Fruit fly (Drosophila melanogaster) whole organism, embryonic: ENCODE data around the gene PIG-Wb.

Source experiments
- ATbp ChIP-seq: fragments of 200-800 bp; sonication (Bioruptor generic); optimal IDR thresholded peaks from 2 replicates; lab custom pipeline; 2017; ENCODE audit warnings: missing biosample characterization, mild to moderate bottlenecking, missing genetic modification characterization, missing genetic modification reagents
- Aef1 ChIP-seq: fragments of 200-800 bp; sonication (Bioruptor generic); IDR thresholded peaks from 3 replicates; pipeline ENCODE4 v1.3.6; 2022; ENCODE audit warnings: missing biosample characterization, missing genetic modification characterization
- Atf3 ChIP-seq: fragments of 200-800 bp; sonication (Bioruptor generic); optimal IDR thresholded peaks from 3 replicates; lab custom pipeline; 2016; ENCODE audit warnings: missing biosample characterization, missing genetic modification characterization
- B-H2 ChIP-seq: fragments of 200-800 bp; sonication (Bioruptor generic); optimal IDR thresholded peaks from 2 replicates; lab custom pipeline; 2018; ENCODE audit warnings: missing biosample characterization, mild to moderate bottlenecking, missing genetic modification characterization
- BEAF-32 ChIP-seq: fragments of 200-800 bp; sonication (Bioruptor generic); optimal IDR thresholded peaks from 3 replicates; lab custom pipeline; 2017; ENCODE audit warnings: missing biosample characterization, missing genetic modification characterization, mild to moderate bottlenecking, moderate library complexity, missing genetic modification reagents
- Bdp1 ChIP-seq: fragments of 200-800 bp; sonication (Bioruptor generic); optimal IDR thresholded peaks from 3 replicates; lab custom pipeline; 2016; ENCODE audit warnings: missing biosample characterization, missing genetic modification characterization
- C15 ChIP-seq: fragments of 200-800 bp; sonication (Bioruptor generic); IDR thresholded peaks from 3 replicates; pipeline ENCODE4 v1.3.6; 2022; ENCODE audit warnings: missing biosample characterization, missing genetic modification characterization
- CG1024 ChIP-seq: fragments of 200-800 bp; sonication (Bioruptor generic); IDR thresholded peaks from 2 replicates; pipeline ENCODE4 v1.3.6; 2022; ENCODE audit warnings: missing biosample characterization, missing genetic modification characterization
- CG10543 ChIP-seq: fragments of 200-800 bp; sonication (Bioruptor generic); optimal IDR thresholded peaks from 3 replicates; lab custom pipeline; 2017; ENCODE audit warnings: missing biosample characterization, mild to moderate bottlenecking, missing genetic modification characterization, moderate library complexity
- CG11398 ChIP-seq: fragments of 200-800 bp; sonication (Bioruptor generic); optimal IDR thresholded peaks from 2 replicates; lab custom pipeline; 2016; ENCODE audit warnings: missing biosample characterization, missing genetic modification characterization
- CG12659 ChIP-seq: fragments of 200-800 bp; sonication (Bioruptor generic); optimal IDR thresholded peaks from 3 replicates; lab custom pipeline; 2017; ENCODE audit warnings: mild to moderate bottlenecking, missing biosample characterization, missing genetic modification reagents, missing genetic modification characterization
- CG13624 ChIP-seq: fragments of 200-800 bp; sonication (Bioruptor generic); optimal IDR thresholded peaks from 2 replicates; lab custom pipeline; 2016; ENCODE audit warnings: missing biosample characterization, missing genetic modification characterization
- CG14667 ChIP-seq: fragments of 200-800 bp; sonication (Bioruptor generic); IDR thresholded peaks from 2 replicates; pipeline ENCODE4 v1.3.6; 2022; ENCODE audit warnings: missing biosample characterization, missing genetic modification characterization
- CG15073 ChIP-seq: fragments of 200-800 bp; sonication (Bioruptor generic); optimal IDR thresholded peaks from 2 replicates; lab custom pipeline; 2016; ENCODE audit warnings: missing biosample characterization, missing genetic modification characterization
- CG18619 ChIP-seq: fragments of 200-800 bp; sonication (Bioruptor generic); optimal IDR thresholded peaks from 3 replicates; lab custom pipeline; 2017; ENCODE audit warnings: missing biosample characterization, mild to moderate bottlenecking, missing genetic modification characterization
- CG32772 ChIP-seq: fragments of 200-800 bp; sonication (Bioruptor generic); IDR thresholded peaks from 2 replicates; pipeline ENCODE4 v1.3.6; 2022; ENCODE audit warnings: missing biosample characterization, missing genetic modification characterization
- CG3281 ChIP-seq: fragments of 200-800 bp; sonication (Bioruptor generic); optimal IDR thresholded peaks from 3 replicates; lab custom pipeline; 2017; ENCODE audit warnings: missing biosample characterization, mild to moderate bottlenecking, missing genetic modification characterization
- CG4328 ChIP-seq: fragments of 200-800 bp; sonication (Bioruptor generic); optimal IDR thresholded peaks from 3 replicates; lab custom pipeline; 2017; ENCODE audit warnings: missing biosample characterization, missing genetic modification reagents, missing genetic modification characterization
- CG4707 ChIP-seq: fragments of 200-800 bp; sonication (Bioruptor generic); optimal IDR thresholded peaks from 2 replicates; lab custom pipeline; 2018; ENCODE audit warnings: missing biosample characterization, mild to moderate bottlenecking, missing genetic modification characterization, moderate library complexity
- CG5953 ChIP-seq: fragments of 200-800 bp; sonication (Bioruptor generic); IDR thresholded peaks from 2 replicates; pipeline ENCODE4 v1.3.6; 2022; ENCODE audit warnings: missing biosample characterization, missing genetic modification characterization
- CG6813 ChIP-seq: fragments of 200-800 bp; sonication (Bioruptor generic); optimal IDR thresholded peaks from 2 replicates; lab custom pipeline; 2017; ENCODE audit warnings: missing biosample characterization, missing genetic modification characterization, mild to moderate bottlenecking, moderate library complexity, missing genetic modification reagents
- CG7357 ChIP-seq: fragments of 200-800 bp; sonication (Bioruptor generic); IDR thresholded peaks from 3 replicates; pipeline ENCODE4 v1.3.6; 2022; ENCODE audit warnings: missing biosample characterization, missing genetic modification characterization
- CG7556 ChIP-seq: fragments of 200-800 bp; sonication (Bioruptor generic); optimal IDR thresholded peaks from 2 replicates; lab custom pipeline; 2017; ENCODE audit warnings: missing biosample characterization, mild to moderate bottlenecking, missing genetic modification characterization
- CG9727 ChIP-seq: fragments of 200-800 bp; sonication (Bioruptor generic); optimal IDR thresholded peaks from 3 replicates; lab custom pipeline; 2017; ENCODE audit warnings: missing biosample characterization, mild to moderate bottlenecking, missing genetic modification characterization
- CG9797 ChIP-seq: fragments of 200-800 bp; sonication (Bioruptor generic); optimal IDR thresholded peaks from 3 replicates; lab custom pipeline; 2018; ENCODE audit warnings: missing biosample characterization, mild to moderate bottlenecking, missing genetic modification characterization
- D19B ChIP-seq: fragments of 200-800 bp; sonication (Bioruptor generic); optimal IDR thresholded peaks from 2 replicates; lab custom pipeline; 2017; ENCODE audit warnings: missing biosample characterization, mild to moderate bottlenecking, missing genetic modification characterization
- Doc2 ChIP-seq: fragments of 200-800 bp; sonication (Bioruptor generic); IDR thresholded peaks from 2 replicates; pipeline ENCODE4 v1.3.6; 2022; ENCODE audit warnings: missing biosample characterization, missing genetic modification characterization
- Doc3 ChIP-seq: fragments of 200-800 bp; sonication (Bioruptor generic); IDR thresholded peaks from 3 replicates; pipeline ENCODE4 v1.3.6; 2022; ENCODE audit warnings: missing biosample characterization, missing genetic modification characterization; ENCODE audit not compliant: partially characterized antibody
- ERR ChIP-seq: fragments of 200-800 bp; sonication (Bioruptor generic); optimal IDR thresholded peaks from 2 replicates; lab custom pipeline; 2016; ENCODE audit warnings: missing biosample characterization, missing genetic modification characterization
- Mad ChIP-seq: fragments of 200-800 bp; sonication (Bioruptor generic); optimal IDR thresholded peaks from 2 replicates; lab custom pipeline; 2016; ENCODE audit warnings: missing biosample characterization, missing genetic modification characterization
- Nf-YB ChIP-seq: fragments of 200-800 bp; sonication (Bioruptor generic); optimal IDR thresholded peaks from 3 replicates; lab custom pipeline; 2019; ENCODE audit warnings: missing biosample characterization, mild to moderate bottlenecking, missing genetic modification characterization, moderate library complexity
- ac ChIP-seq: fragments of 200-800 bp; sonication (Bioruptor generic); optimal IDR thresholded peaks from 3 replicates; lab custom pipeline; 2017; ENCODE audit warnings: missing biosample characterization, mild to moderate bottlenecking, missing genetic modification characterization
- ase ChIP-seq: fragments of 200-800 bp; sonication (Bioruptor generic); IDR thresholded peaks from 3 replicates; pipeline ENCODE4 v1.3.6; 2022; ENCODE audit warnings: missing biosample characterization, missing genetic modification characterization
- ash1 ChIP-seq: fragments of 200-800 bp; sonication (Bioruptor generic); optimal IDR thresholded peaks from 2 replicates; lab custom pipeline; 2018; ENCODE audit warnings: missing biosample characterization, mild to moderate bottlenecking, missing genetic modification characterization
- bowl ChIP-seq: fragments of 200-800 bp; sonication (Bioruptor generic); IDR thresholded peaks from 2 replicates; pipeline ENCODE4 v1.3.6; 2022; ENCODE audit warnings: missing biosample characterization, missing genetic modification characterization
- bsh ChIP-seq, 2 experiments: fragments of 200-800 bp; sonication (Bioruptor generic); optimal IDR thresholded peaks; 2 replicates each; lab custom pipeline; 2017 to 2018; ENCODE audit warnings: mild to moderate bottlenecking in 2 of 2, missing biosample characterization in 2 of 2, missing genetic modification characterization in 2 of 2, moderate library complexity in 1 of 2
- cato ChIP-seq: fragments of 200-800 bp; sonication (Bioruptor generic); optimal IDR thresholded peaks from 2 replicates; lab custom pipeline; 2016; ENCODE audit warnings: missing biosample characterization, missing genetic modification characterization, borderline replicate concordance
- caup ChIP-seq: fragments of 200-800 bp; sonication (Bioruptor generic); optimal IDR thresholded peaks from 3 replicates; lab custom pipeline; 2017; ENCODE audit warnings: missing biosample characterization, mild to moderate bottlenecking, missing genetic modification characterization, moderate library complexity; ENCODE audit not compliant: severe bottlenecking
- danr ChIP-seq: fragments of 200-800 bp; sonication (Bioruptor generic); IDR thresholded peaks from 2 replicates; pipeline ENCODE4 v1.3.6; 2022; ENCODE audit warnings: missing biosample characterization, missing genetic modification characterization
- dysf ChIP-seq: fragments of 200-800 bp; sonication (Bioruptor generic); IDR thresholded peaks from 3 replicates; pipeline ENCODE4 v1.3.6; 2022; ENCODE audit warnings: missing biosample characterization, missing genetic modification characterization
- fd96Cb ChIP-seq: fragments of 200-800 bp; sonication (Bioruptor generic); optimal IDR thresholded peaks from 2 replicates; lab custom pipeline; 2018; ENCODE audit warnings: missing biosample characterization, mild to moderate bottlenecking, missing genetic modification characterization, moderate library complexity
- gfzf ChIP-seq: fragments of 200-800 bp; sonication (Bioruptor generic); optimal IDR thresholded peaks from 2 replicates; lab custom pipeline; 2016; ENCODE audit warnings: missing biosample characterization, mild to moderate bottlenecking, missing genetic modification characterization, moderate library complexity
- gsb ChIP-seq: fragments of 200-800 bp; sonication (Bioruptor generic); IDR thresholded peaks from 2 replicates; pipeline ENCODE4 v1.3.6; 2022; ENCODE audit warnings: missing biosample characterization, missing genetic modification characterization
- ham ChIP-seq: fragments of 200-800 bp; sonication (Bioruptor generic); IDR thresholded peaks from 2 replicates; pipeline ENCODE4 v1.3.6; 2022; ENCODE audit warnings: missing biosample characterization, missing genetic modification characterization
- kay ChIP-seq: fragments of 200-800 bp; sonication (Bioruptor generic); optimal IDR thresholded peaks from 2 replicates; lab custom pipeline; 2016; ENCODE audit warnings: missing biosample characterization, missing genetic modification characterization
- org-1 ChIP-seq: fragments of 200-800 bp; sonication (Bioruptor generic); optimal IDR thresholded peaks from 2 replicates; lab custom pipeline; 2017; ENCODE audit warnings: missing biosample characterization, missing genetic modification characterization
- scrt ChIP-seq: fragments of 200-800 bp; sonication (Bioruptor generic); optimal IDR thresholded peaks from 2 replicates; lab custom pipeline; 2018; ENCODE audit warnings: missing biosample characterization, mild to moderate bottlenecking, missing genetic modification characterization, moderate library complexity
- slp2 ChIP-seq: fragments of 200-800 bp; sonication (Bioruptor generic); optimal IDR thresholded peaks from 2 replicates; lab custom pipeline; 2016; ENCODE audit warnings: missing biosample characterization, missing genetic modification characterization
- stc ChIP-seq: fragments of 200-800 bp; sonication (Bioruptor generic); IDR thresholded peaks from 2 replicates; pipeline ENCODE4 v1.3.6; 2022; ENCODE audit warnings: missing biosample characterization, missing genetic modification characterization
- tgo ChIP-seq: fragments of 200-800 bp; sonication (Bioruptor generic); IDR thresholded peaks from 3 replicates; pipeline ENCODE4 v1.3.6; 2022; ENCODE audit warnings: missing biosample characterization, missing genetic modification characterization
- ttk ChIP-seq: fragments of 200-800 bp; sonication (Bioruptor generic); IDR thresholded peaks from 2 replicates; pipeline ENCODE4 v2.1.2; 2022; ENCODE audit warnings: missing biosample characterization, missing genetic modification characterization
- vfl ChIP-seq: fragments of 200-800 bp; sonication (Bioruptor generic); optimal IDR thresholded peaks from 2 replicates; lab custom pipeline; 2016; ENCODE audit warnings: missing biosample characterization, missing genetic modification characterization

The PIG-Wb gene

dm6 chr3L:1737898-1738322 is at the start of gene PIG-Wb (continued):
- TF ChIP-seq CG3281 (GFP tag; lab: Kevin White, UChicago) (peak; percentile 33), CG12659 (GFP tag; lab: Kevin White, UChicago) (no peak), ase (GFP tag; lab: Robert Waterston, UW) (no peak), BEAF-32 (GFP tag; lab: Kevin White, UChicago) (no peak), Aef1 (GFP tag; lab: Robert Waterston, UW) (no peak), CG5953 (0 out of 2 replicates have a peak, but pooled peaks have one; percentile 7), CG9727 (GFP tag; lab: Kevin White, UChicago) (no peak), cato (GFP tag; lab: Kevin White, UChicago) (no peak), CG15073 (GFP tag; lab: Kevin White, UChicago) (no peak), ttk (GFP tag; lab: Robert Waterston, UW) (no peak), org-1 (GFP tag; lab: Kevin White, UChicago) (no peak), CG11398 (GFP tag; lab: Kevin White, UChicago) (no peak), ac (GFP tag; lab: Kevin White, UChicago) (no peak), CG10543 (GFP tag; lab: Kevin White, UChicago) (peak; percentile 82), CG9797 (GFP tag; lab: Kevin White, UChicago) (no peak), C15 (GFP tag; lab: Robert Waterston, UW) (no peak), danr (GFP tag; lab: Robert Waterston, UW) (no peak), dysf (GFP tag; lab: Robert Waterston, UW) (peak; percentile 35; the same call in 2 of the 3 replicates), kay (GFP tag; lab: Kevin White, UChicago) (no peak), bsh (GFP tag; optimal IDR thresholded peaks at IDR 0.05; lab: Kevin White, UChicago) (no peak), CG1024 (GFP tag; lab: Robert Waterston, UW) (no peak), CG6813 (no peak), ham (GFP tag; lab: Robert Waterston, UW) (no peak), CG18619 (no peak), B-H2 (GFP tag; lab: Kevin White, UChicago) (no peak), stc (GFP tag; lab: Robert Waterston, UW) (no peak), fd96Cb (tag; lab: Kevin White, UChicago) (no peak), tgo (no peak), vfl (GFP tag; lab: Kevin White, UChicago) (no peak), CG7556 (no peak), gfzf (GFP tag; lab: Kevin White, UChicago) (no peak), CG14667 (GFP tag; lab: Robert Waterston, UW) (no peak), ATbp (GFP tag; lab: Kevin White, UChicago) (no peak), ERR (GFP tag; lab: Kevin White, UChicago) (no peak), Doc2 (GFP tag; lab: Robert Waterston, UW) (no peak), ash1 (no peak), Doc3 (GFP tag; lab: Robert Waterston, UW) (no peak), CG32772 (no peak), CG4707 (GFP tag; lab: Kevin White, UChicago) (no peak), slp2 (GFP tag; lab: Kevin White, UChicago) (no peak), CG7357 (GFP tag; lab: Robert Waterston, UW) (no peak), Atf3 (GFP tag; lab: Kevin White, UChicago) (no peak), CG4328 (GFP tag; lab: Kevin White, UChicago) (no peak), gsb (GFP tag; lab: Robert Waterston, UW) (no peak), caup (GFP tag; lab: Kevin White, UChicago) (peak; percentile 35), CG13624 (no peak), bowl (GFP tag; lab: Robert Waterston, UW) (no peak), Nf-YB (GFP tag; lab: Kevin White, UChicago) (no peak), Mad (no peak), D19B (GFP tag; lab: Kevin White, UChicago) (no peak), Bdp1 (GFP tag; lab: Kevin White, UChicago) (no peak), scrt (no peak)
